Worm (Caenorhabditis elegans): ENCODE measurements around the gene sru-18.

ce11 chrIV:12551944-12552343 lies 49.9 kb downstream of the sru-18 start:
- TF ChIP-seq cog-1 (tag; optimal IDR thresholded peaks at IDR 0.05) (no peak), flt-1 (GFP tag; IDR thresholded peaks at IDR 0.05) (no peak)
